Worm (Caenorhabditis elegans): ENCODE measurements around the gene apc-2.

The apc-2 gene

ce11 chrIII:8037941-8038340 lies 42.5 kb upstream of the apc-2 start, which contains the start of gene dpf-6:
TSS of gene dpf-6 (plus strand) at chrIII:8038241.
- TF ChIP-seq elt-3 (tag; optimal IDR thresholded peaks at IDR 0.05) (no peak), snpc-4 (tag; optimal IDR thresholded peaks at IDR 0.05) (no peak), mls-2 (tag; optimal IDR thresholded peaks at IDR 0.05) (no peak), lin-32 (GFP tag; optimal IDR thresholded peaks at IDR 0.05) (no peak), ceh-43 (GFP tag; optimal IDR thresholded peaks at IDR 0.05) (no peak), nhr-12 (tag; optimal IDR thresholded peaks at IDR 0.05) (no peak), lsy-2 (tag; optimal IDR thresholded peaks at IDR 0.05) (no peak), ceh-83 (GFP tag; optimal IDR thresholded peaks at IDR 0.05) (no peak), nhr-237 (tag; optimal IDR thresholded peaks at IDR 0.05) (no peak), ceh-39 (tag; optimal IDR thresholded peaks at IDR 0.05) (no peak), ztf-11 (tag; optimal IDR thresholded peaks at IDR 0.05) (no peak), unc-62 (GFP tag; optimal IDR thresholded peaks at IDR 0.05) (no peak), ces-1 (GFP tag; optimal IDR thresholded peaks at IDR 0.05) (no peak), hlh-1 (tag; optimal IDR thresholded peaks at IDR 0.05) (no peak), unc-120 (tag; optimal IDR thresholded peaks at IDR 0.05; ENCODE audit: poor library complexity, severe bottlenecking) (no peak), tbx-8 (GFP tag; optimal IDR thresholded peaks at IDR 0.05) (no peak), M03D4.4 (tag; optimal IDR thresholded peaks at IDR 0.05) (no peak), nhr-2 (tag; optimal IDR thresholded peaks at IDR 0.05) (no peak)

ce11 chrIII:8042775-8043174 lies 37.7 kb upstream of the apc-2 start, which contains the start of gene K12H4.6:
TSS of gene K12H4.6 (minus strand) at chrIII:8042875.
- no peak for TF ChIP-seq nhr-12 (tag; optimal IDR thresholded peaks at IDR 0.05)

- peak; percentile 87 for TF ChIP-seq elt-3 (tag; optimal IDR thresholded peaks at IDR 0.05)
- TF ChIP-seq ces-1 (GFP tag; optimal IDR thresholded peaks at IDR 0.05): peak; percentile 90
- peak; percentile 100 for TF ChIP-seq mls-2 (tag; optimal IDR thresholded peaks at IDR 0.05)
- peak; percentile 99 for TF ChIP-seq M03D4.4 (tag; optimal IDR thresholded peaks at IDR 0.05)
- peak; percentile 67 for TF ChIP-seq blmp-1 (tag; optimal IDR thresholded peaks at IDR 0.05)
- TF ChIP-seq zip-8 (tag; optimal IDR thresholded peaks at IDR 0.05): no peak
- TF ChIP-seq nhr-12 (tag; optimal IDR thresholded peaks at IDR 0.05): peak; percentile 55
- no peak for TF ChIP-seq nhr-76 (tag; optimal IDR thresholded peaks at IDR 0.05)
- TF ChIP-seq sem-2 (GFP tag; optimal IDR thresholded peaks at IDR 0.05): peak; percentile 97
- TF ChIP-seq nhr-28 (tag; optimal IDR thresholded peaks at IDR 0.05): peak; percentile 94
- peak; percentile 56 for TF ChIP-seq elt-1 (tag; optimal IDR thresholded peaks at IDR 0.05; ENCODE audit: borderline replicate concordance, insufficient read depth)
- peak; percentile 99 for TF ChIP-seq unc-120 (tag; optimal IDR thresholded peaks at IDR 0.05; ENCODE audit: poor library complexity, severe bottlenecking)
- TF ChIP-seq ceh-39 (tag; optimal IDR thresholded peaks at IDR 0.05): peak; percentile 90
- peak; percentile 99 for TF ChIP-seq lin-13 (tag; optimal IDR thresholded peaks at IDR 0.05)
- peak; percentile 98 for TF ChIP-seq bed-3 (GFP tag; optimal IDR thresholded peaks at IDR 0.05)
- TF ChIP-seq ham-2 (GFP tag; optimal IDR thresholded peaks at IDR 0.05): peak; percentile 98
- peak; percentile 94 for TF ChIP-seq ztf-11 (tag; optimal IDR thresholded peaks at IDR 0.05)
- TF ChIP-seq lin-32 (GFP tag; optimal IDR thresholded peaks at IDR 0.05): peak; percentile 100
- no peak for TF ChIP-seq snpc-4 (tag; optimal IDR thresholded peaks at IDR 0.05)
- peak; percentile 98 for TF ChIP-seq ceh-43 (GFP tag; optimal IDR thresholded peaks at IDR 0.05)
- peak; percentile 98 for TF ChIP-seq pha-4 (tag; optimal IDR thresholded peaks at IDR 0.05)
- peak; percentile 99 for TF ChIP-seq nhr-237 (tag; optimal IDR thresholded peaks at IDR 0.05)
- TF ChIP-seq ceh-83 (GFP tag; optimal IDR thresholded peaks at IDR 0.05): peak; percentile 99
- TF ChIP-seq nhr-2 (tag; optimal IDR thresholded peaks at IDR 0.05): peak; percentile 22
- TF ChIP-seq flh-1 (GFP tag; optimal IDR thresholded peaks at IDR 0.05): peak; percentile 96
- TF ChIP-seq hlh-1 (tag; optimal IDR thresholded peaks at IDR 0.05): peak; percentile 88
- peak; percentile 100 for TF ChIP-seq sptf-1 (tag; optimal IDR thresholded peaks at IDR 0.05)
- TF ChIP-seq unc-39 (tag; optimal IDR thresholded peaks at IDR 0.05): peak; percentile 67
- peak; percentile 100 for TF ChIP-seq drap-1 (GFP tag; optimal IDR thresholded peaks at IDR 0.05)
- peak; percentile 99 for TF ChIP-seq cnd-1 (tag; optimal IDR thresholded peaks at IDR 0.05)
- TF ChIP-seq tbx-8 (GFP tag; optimal IDR thresholded peaks at IDR 0.05): peak; percentile 99
- TF ChIP-seq mep-1 (tag; optimal IDR thresholded peaks at IDR 0.05): peak; percentile 100
- TF ChIP-seq lsy-2 (tag; optimal IDR thresholded peaks at IDR 0.05): peak; percentile 93
- TF ChIP-seq mab-5 (tag; optimal IDR thresholded peaks at IDR 0.05): peak; percentile 68
- peak; percentile 94 for TF ChIP-seq unc-62 (GFP tag; optimal IDR thresholded peaks at IDR 0.05)
Measured at ce11 chrIII:8043784-8044183, 36.6 kb upstream of the apc-2 start.

Data from whole organism, mixed stage, embryonic.